Worm (Caenorhabditis elegans) whole organism, L3 larva: ENCODE data around the gene E02H4.5.
A peak's percentile ranks its signal among the peaks of the same experiment; 100 is the strongest.

Experiments
- R02D3.7 ChIP-seq: fragments of 150-350 bp; optimal IDR thresholded peaks from 2 replicates; lab custom pipeline; 2014; ENCODE audit warnings: missing biosample characterization, missing genetic modification characterization
- ZK546.5 ChIP-seq: sonication (generic microtip); optimal IDR thresholded peaks from 2 replicates; lab custom pipeline; 2017; ENCODE audit warnings: missing biosample characterization, missing genetic modification characterization
- aly-2 ChIP-seq: fragments of 150-350 bp; optimal IDR thresholded peaks from 2 replicates; lab custom pipeline; 2014; ENCODE audit warnings: missing biosample characterization, missing genetic modification characterization
- ama-1 ChIP-seq: fragments of 150-350 bp; optimal IDR thresholded peaks from 2 replicates; lab custom pipeline; 2018
- ceh-16 ChIP-seq: sonication (generic microtip); optimal IDR thresholded peaks from 2 replicates; lab custom pipeline; 2017; ENCODE audit warnings: missing biosample characterization, missing genetic modification characterization
- ceh-28 ChIP-seq: fragments of 150-350 bp; optimal IDR thresholded peaks from 2 replicates; lab custom pipeline; 2014; ENCODE audit warnings: missing biosample characterization, missing genetic modification reagents, missing genetic modification characterization
- ceh-82 ChIP-seq: fragments of 150-350 bp; optimal IDR thresholded peaks from 2 replicates; lab custom pipeline; 2014; ENCODE audit warnings: missing biosample characterization, missing genetic modification characterization
- ceh-9 ChIP-seq: sonication (generic microtip); optimal IDR thresholded peaks from 2 replicates; lab custom pipeline; 2018; ENCODE audit warnings: missing biosample characterization, missing genetic modification characterization
- daf-12 ChIP-seq: fragments of 150-350 bp; optimal IDR thresholded peaks from 2 replicates; lab custom pipeline; 2014; ENCODE audit warnings: missing biosample characterization, missing genetic modification reagents, missing genetic modification characterization
- egl-27 ChIP-seq: sonication (generic microtip); optimal IDR thresholded peaks from 4 replicates; lab custom pipeline; 2017; ENCODE audit warnings: missing biosample characterization, missing genetic modification reagents, missing genetic modification characterization
- egl-5 ChIP-seq: fragments of 150-350 bp; optimal IDR thresholded peaks from 2 replicates; lab custom pipeline; 2017; ENCODE audit warnings: missing biosample characterization, missing genetic modification reagents, missing genetic modification characterization, inconsistent platforms
- elt-1 ChIP-seq: fragments of 150-350 bp; optimal IDR thresholded peaks from 2 replicates; lab custom pipeline; 2014; ENCODE audit warnings: missing biosample characterization, missing genetic modification characterization
- elt-2 ChIP-seq: sonication (generic microtip); optimal IDR thresholded peaks from 2 replicates; lab custom pipeline; 2016; ENCODE audit warnings: missing genetic modification reagents, mild to moderate bottlenecking, missing genetic modification characterization, missing compliant biosample characterization
- elt-3 ChIP-seq, 3 experiments: fragments of 150-350 bp in 1 of 3; sonication (generic microtip) in 2 of 3; optimal IDR thresholded peaks; 2 replicates in 2 of 3; 4 replicates in 1 of 3; lab custom pipeline; 2014 to 2017; ENCODE audit warnings: missing biosample characterization in 3 of 3, missing genetic modification characterization in 3 of 3
- eor-1 ChIP-seq, 2 experiments: fragments of 150-350 bp; optimal IDR thresholded peaks; 2 replicates each; lab custom pipeline; 2014 to 2018; ENCODE audit warnings: missing biosample characterization in 2 of 2, missing genetic modification characterization in 2 of 2
- fkh-10 ChIP-seq: sonication (generic microtip); optimal IDR thresholded peaks from 2 replicates; lab custom pipeline; 2017; ENCODE audit warnings: missing biosample characterization, missing genetic modification reagents, missing genetic modification characterization
- fkh-2 ChIP-seq: fragments of 150-350 bp; optimal IDR thresholded peaks from 2 replicates; lab custom pipeline; 2014; ENCODE audit warnings: missing biosample characterization, missing genetic modification reagents, missing genetic modification characterization
- fos-1 ChIP-seq: fragments of 150-350 bp; optimal IDR thresholded peaks from 2 replicates; lab custom pipeline; 2014; ENCODE audit warnings: missing biosample characterization, missing genetic modification characterization
- hmg-11 ChIP-seq: sonication (generic microtip); optimal IDR thresholded peaks from 2 replicates; lab custom pipeline; 2016; ENCODE audit warnings: missing genetic modification characterization, missing compliant biosample characterization
- jun-1 ChIP-seq: fragments of 150-350 bp; optimal IDR thresholded peaks from 2 replicates; lab custom pipeline; 2014; ENCODE audit warnings: missing biosample characterization, missing genetic modification reagents, missing genetic modification characterization
- lin-15B ChIP-seq: fragments of 150-350 bp; optimal IDR thresholded peaks from 2 replicates; lab custom pipeline; 2014; ENCODE audit warnings: missing biosample characterization, missing genetic modification characterization
- lin-39 ChIP-seq: fragments of 150-350 bp; optimal IDR thresholded peaks from 2 replicates; lab custom pipeline; 2018; ENCODE audit warnings: missing biosample characterization, missing genetic modification reagents, missing genetic modification characterization
- lsy-12 ChIP-seq: sonication (generic microtip); optimal IDR thresholded peaks from 2 replicates; lab custom pipeline; 2016; ENCODE audit warnings: mild to moderate bottlenecking, missing genetic modification characterization, missing compliant biosample characterization
- mdl-1 ChIP-seq: fragments of 150-350 bp; optimal IDR thresholded peaks from 2 replicates; lab custom pipeline; 2014; ENCODE audit warnings: missing biosample characterization, missing genetic modification characterization
- mml-1 ChIP-seq: fragments of 150-350 bp; sonication (generic microtip); optimal IDR thresholded peaks from 3 replicates; lab custom pipeline; 2014; ENCODE audit warnings: missing biosample characterization, missing genetic modification characterization
- nfya-1 ChIP-seq: sonication (generic microtip); optimal IDR thresholded peaks from 2 replicates; lab custom pipeline; 2017; ENCODE audit warnings: missing genetic modification characterization, mild to moderate bottlenecking, missing compliant biosample characterization, antibody characterized with exemption, moderate library complexity; ENCODE audit not compliant: insufficient read depth
- nhr-11 ChIP-seq: fragments of 150-350 bp; optimal IDR thresholded peaks from 2 replicates; lab custom pipeline; 2014; ENCODE audit warnings: missing biosample characterization, missing genetic modification characterization
- nhr-12 ChIP-seq: fragments of 150-350 bp; optimal IDR thresholded peaks from 2 replicates; lab custom pipeline; 2014; ENCODE audit warnings: missing biosample characterization, missing genetic modification characterization
- nhr-23 ChIP-seq: fragments of 150-350 bp; optimal IDR thresholded peaks from 2 replicates; lab custom pipeline; 2014; ENCODE audit warnings: missing biosample characterization, missing genetic modification reagents, missing genetic modification characterization
- nhr-237 ChIP-seq: fragments of 150-350 bp; optimal IDR thresholded peaks from 2 replicates; lab custom pipeline; 2014; ENCODE audit warnings: missing biosample characterization, missing genetic modification characterization
- nhr-25 ChIP-seq: sonication (generic microtip); optimal IDR thresholded peaks from 2 replicates; lab custom pipeline; 2017; ENCODE audit warnings: missing biosample characterization, missing genetic modification characterization
- nhr-28 ChIP-seq: fragments of 150-350 bp; optimal IDR thresholded peaks from 2 replicates; lab custom pipeline; 2014; ENCODE audit warnings: missing biosample characterization, missing genetic modification characterization
- nhr-43 ChIP-seq: sonication (generic microtip); optimal IDR thresholded peaks from 2 replicates; lab custom pipeline; 2016; ENCODE audit warnings: mild to moderate bottlenecking, missing genetic modification characterization, missing compliant biosample characterization; ENCODE audit not compliant: poor library complexity, severe bottlenecking
- nhr-67 ChIP-seq: fragments of 150-350 bp; optimal IDR thresholded peaks from 2 replicates; lab custom pipeline; 2014; ENCODE audit warnings: missing biosample characterization, missing genetic modification characterization
- nhr-76 ChIP-seq: fragments of 150-350 bp; sonication (generic microtip); optimal IDR thresholded peaks from 5 replicates; lab custom pipeline; 2014; ENCODE audit warnings: missing biosample characterization, missing genetic modification characterization
- nhr-77 ChIP-seq: fragments of 150-350 bp; optimal IDR thresholded peaks from 2 replicates; lab custom pipeline; 2014; ENCODE audit warnings: missing biosample characterization, missing genetic modification characterization
- pha-4 ChIP-seq: fragments of 150-350 bp; optimal IDR thresholded peaks from 2 replicates; lab custom pipeline; 2014; ENCODE audit warnings: missing biosample characterization, missing genetic modification reagents, missing genetic modification characterization
- pqm-1 ChIP-seq: fragments of 150-350 bp; optimal IDR thresholded peaks from 2 replicates; lab custom pipeline; 2017; ENCODE audit warnings: missing biosample characterization, missing genetic modification characterization, inconsistent platforms
- sea-2 ChIP-seq: fragments of 150-350 bp; sonication (generic microtip); optimal IDR thresholded peaks from 4 replicates; lab custom pipeline; 2014; ENCODE audit warnings: missing biosample characterization, missing genetic modification reagents, missing genetic modification characterization
- skn-1 ChIP-seq: fragments of 150-350 bp; optimal IDR thresholded peaks from 2 replicates; lab custom pipeline; 2014; ENCODE audit warnings: missing biosample characterization, missing genetic modification characterization
- snpc-4 ChIP-seq: fragments of 150-350 bp; optimal IDR thresholded peaks from 2 replicates; lab custom pipeline; 2014; ENCODE audit warnings: missing biosample characterization, missing genetic modification characterization
- tbx-2 ChIP-seq: sonication (generic microtip); optimal IDR thresholded peaks from 2 replicates; lab custom pipeline; 2016; ENCODE audit warnings: mild to moderate bottlenecking, missing genetic modification characterization, missing compliant biosample characterization
- unc-39 ChIP-seq: sonication (generic microtip); optimal IDR thresholded peaks from 4 replicates; lab custom pipeline; 2017; ENCODE audit warnings: missing biosample characterization, missing genetic modification characterization
- unc-62 ChIP-seq: fragments of 150-350 bp; sonication (generic microtip); optimal IDR thresholded peaks from 4 replicates; lab custom pipeline; 2014; ENCODE audit warnings: missing biosample characterization, missing genetic modification reagents, missing genetic modification characterization
- zag-1 ChIP-seq: fragments of 150-350 bp; optimal IDR thresholded peaks from 2 replicates; lab custom pipeline; 2014; ENCODE audit warnings: missing biosample characterization, missing genetic modification characterization
- ztf-11 ChIP-seq: fragments of 150-350 bp; optimal IDR thresholded peaks from 2 replicates; lab custom pipeline; 2014; ENCODE audit warnings: missing biosample characterization, missing genetic modification characterization
- ztf-4 ChIP-seq: fragments of 150-350 bp; optimal IDR thresholded peaks from 2 replicates; lab custom pipeline; 2014; ENCODE audit warnings: missing biosample characterization, missing genetic modification characterization

E02H4.5 gene

DNA sequence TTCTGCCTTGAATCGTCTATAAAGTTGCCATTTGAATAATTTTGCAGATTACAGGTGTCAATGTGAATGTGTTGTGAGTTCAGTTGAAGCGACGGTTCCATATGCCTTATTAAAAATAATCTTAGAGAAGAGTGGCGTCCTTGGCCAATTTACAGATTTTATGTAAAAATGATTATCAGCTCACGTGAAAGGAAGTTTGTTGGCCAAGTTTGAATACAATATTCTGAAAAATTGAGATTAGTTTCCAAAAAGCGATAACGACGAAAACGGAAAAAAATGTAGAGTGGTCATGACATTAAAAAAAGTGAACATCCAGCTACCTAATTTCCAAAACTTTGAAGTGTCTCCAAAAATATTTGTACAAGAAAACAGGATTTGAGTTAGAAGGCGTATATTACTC is at the start of gene E02H4.5:
Gene E02H4.5, minus strand, starts transcription at position 101 of the 400 bp plus-strand sequence.
- TF ChIP-seq ztf-4 (tag; lab: Kevin White, UChicago) = no peak
- no peak for TF ChIP-seq ceh-16
- TF ChIP-seq fkh-2 (tag; lab: Kevin White, UChicago) = no peak
- no peak for TF ChIP-seq ceh-9
- TF ChIP-seq elt-2 (tag; lab: Kevin White, UChicago) = no peak
- no peak for TF ChIP-seq nhr-76 (tag; lab: Kevin White, UChicago)
- TF ChIP-seq pha-4 (tag; lab: Kevin White, UChicago) = no peak
- TF ChIP-seq nfya-1 (tag; lab: Kevin White, UChicago) = no peak
- no peak for TF ChIP-seq mdl-1 (tag; lab: Kevin White, UChicago)
- no peak for TF ChIP-seq nhr-25 (tag; lab: Kevin White, UChicago)
- no peak for TF ChIP-seq nhr-28 (tag; lab: Kevin White, UChicago)
- no peak for TF ChIP-seq jun-1
- no peak for TF ChIP-seq R02D3.7 (tag; lab: Kevin White, UChicago)
- no peak for TF ChIP-seq nhr-67
- TF ChIP-seq ama-1 = no peak
- no peak for TF ChIP-seq nhr-11 (tag; lab: Kevin White, UChicago)
- no peak for TF ChIP-seq skn-1 (tag; lab: Kevin White, UChicago)
- no peak for TF ChIP-seq aly-2 (tag; lab: Kevin White, UChicago)
- TF ChIP-seq lin-39 (tag; lab: Kevin White, UChicago) = no peak
- no peak for TF ChIP-seq elt-1

DNA sequence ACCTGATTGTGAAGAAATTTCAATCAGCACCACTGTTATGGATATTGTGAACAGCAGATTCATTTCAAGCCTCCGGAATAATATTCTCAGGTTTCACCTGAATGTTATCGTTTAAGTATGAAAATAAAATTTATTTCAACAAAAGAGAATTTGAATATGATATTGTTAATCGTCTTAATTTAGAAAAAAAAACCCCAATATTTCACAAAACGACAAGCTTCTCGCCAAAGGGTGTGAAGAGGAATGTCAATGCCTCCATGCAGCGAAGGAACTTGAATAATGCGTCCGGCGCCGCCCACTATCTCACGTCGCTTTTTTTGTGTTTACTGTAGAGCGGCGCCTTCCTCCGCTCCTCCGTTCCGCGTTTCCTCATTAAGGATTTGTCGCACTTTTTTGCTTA is 48.1 kb upstream of the E02H4.5 start, which contains the start of gene C11H1.5:
Gene C11H1.5, minus strand, starts transcription at position 101 of the 400 bp plus-strand sequence.
- TF ChIP-seq lsy-12 (tag; lab: Kevin White, UChicago) = no peak

ce11 chrX:14297209-14297608 is 42.3 kb upstream of the E02H4.5 start:
- TF ChIP-seq eor-1 (tag; optimal IDR thresholded peaks at IDR 0.05; lab: Kevin White, UChicago) (no peak), pha-4 (tag; lab: Kevin White, UChicago) (peak; percentile 80), egl-5 (tag; lab: Kevin White, UChicago) (peak; percentile 37), tbx-2 (tag; lab: Kevin White, UChicago) (peak; percentile 37), egl-27 (tag; lab: Kevin White, UChicago) (peak; percentile 58), aly-2 (tag; lab: Kevin White, UChicago) (no peak), hmg-11 (tag; lab: Kevin White, UChicago) (peak; percentile 87), ceh-28 (tag; lab: Kevin White, UChicago) (peak; percentile 93), nhr-67 (no peak), fos-1 (tag; lab: Kevin White, UChicago) (no peak), pqm-1 (tag; lab: Kevin White, UChicago) (peak; percentile 10), R02D3.7 (tag; lab: Kevin White, UChicago) (no peak), ZK546.5 (tag; lab: Kevin White, UChicago) (no peak), unc-62 (no peak), nhr-237 (tag; lab: Kevin White, UChicago) (no peak), sea-2 (GFP tag; lab: Kevin White, UChicago) (no peak), mdl-1 (tag; lab: Kevin White, UChicago) (peak; percentile 34), zag-1 (tag; lab: Kevin White, UChicago) (no peak), unc-39 (tag; lab: Kevin White, UChicago) (no peak), elt-3 (tag; optimal IDR thresholded peaks at IDR 0.05; lab: Kevin White, UChicago) (peak in 1 of 3 experiments; percentile 12), fkh-2 (tag; lab: Kevin White, UChicago) (no peak), nhr-43 (tag; lab: Kevin White, UChicago) (no peak), elt-1 (peak; percentile 16), nhr-12 (tag; lab: Kevin White, UChicago) (no peak), elt-2 (tag; lab: Kevin White, UChicago) (peak; percentile 30), nfya-1 (tag; lab: Kevin White, UChicago) (peak; percentile 93), skn-1 (tag; lab: Kevin White, UChicago) (peak; percentile 69), snpc-4 (tag; lab: Kevin White, UChicago) (no peak), jun-1 (peak; percentile 50), nhr-77 (tag; lab: Kevin White, UChicago) (no peak), nhr-11 (tag; lab: Kevin White, UChicago) (no peak), ceh-16 (no peak), ztf-4 (tag; lab: Kevin White, UChicago) (no peak), ama-1 (no peak), ztf-11 (no peak), nhr-23 (tag; lab: Kevin White, UChicago) (peak; percentile 29), lin-15B (peak; percentile 20), mml-1 (tag; lab: Kevin White, UChicago) (no peak), nhr-76 (tag; lab: Kevin White, UChicago) (no peak), fkh-10 (no peak), ceh-82 (tag; lab: Kevin White, UChicago) (no peak), daf-12 (no peak), ceh-9 (no peak), lin-39 (tag; lab: Kevin White, UChicago) (peak; percentile 96), nhr-28 (tag; lab: Kevin White, UChicago) (no peak), nhr-25 (tag; lab: Kevin White, UChicago) (peak; percentile 68), lsy-12 (tag; lab: Kevin White, UChicago) (peak; percentile 33)
- TF ChIP-seq, all 47 proteins: peak for 19
